Worm (Caenorhabditis elegans) whole organism, late embryonic: Measurements from ENCODE around the gene srbc-77.

Source experiments
- C08G9.2 ChIP-seq: sonication (generic microtip); optimal IDR thresholded peaks from 2 replicates; lab custom pipeline; 2016; ENCODE audit warnings: mild to moderate bottlenecking, missing genetic modification characterization, moderate library complexity, missing compliant biosample characterization
- C38D4.7 ChIP-seq: fragments of 200-800 bp; sonication (Bioruptor generic); optimal IDR thresholded peaks from 2 replicates; lab custom pipeline; 2018; ENCODE audit warnings: mild to moderate bottlenecking, missing genetic modification characterization, moderate library complexity, missing compliant biosample characterization
- T23F11.4 ChIP-seq: fragments of 200-800 bp; sonication (Bioruptor generic); optimal IDR thresholded peaks from 2 replicates; lab custom pipeline; 2018; ENCODE audit warnings: mild to moderate bottlenecking, missing genetic modification characterization, missing compliant biosample characterization
- ama-1 ChIP-seq: fragments of 150-350 bp; optimal IDR thresholded peaks from 2 replicates; lab custom pipeline; 2014
- ceh-14 ChIP-seq: sonication (generic microtip); optimal IDR thresholded peaks from 2 replicates; lab custom pipeline; 2016; ENCODE audit warnings: missing genotype, missing genetic modification characterization, missing compliant biosample characterization
- ceh-2 ChIP-seq: sonication (generic microtip); optimal IDR thresholded peaks from 2 replicates; lab custom pipeline; 2016; ENCODE audit warnings: missing genotype, missing genetic modification characterization, missing compliant biosample characterization
- ceh-22 ChIP-seq: sonication (generic microtip); optimal IDR thresholded peaks from 2 replicates; lab custom pipeline; 2017; ENCODE audit warnings: missing biosample characterization, missing genetic modification characterization
- ceh-24 ChIP-seq: sonication (generic microtip); optimal IDR thresholded peaks from 2 replicates; lab custom pipeline; 2016; ENCODE audit warnings: mild to moderate bottlenecking, missing genetic modification characterization, missing compliant biosample characterization
- ceh-30 ChIP-seq: fragments of 150-350 bp; optimal IDR thresholded peaks from 2 replicates; lab custom pipeline; 2014; ENCODE audit warnings: missing biosample characterization, missing genetic modification characterization
- ceh-34 ChIP-seq: sonication (generic microtip); optimal IDR thresholded peaks from 2 replicates; lab custom pipeline; 2016; ENCODE audit warnings: mild to moderate bottlenecking, missing genetic modification characterization, missing compliant biosample characterization
- che-1 ChIP-seq: sonication (generic microtip); optimal IDR thresholded peaks from 2 replicates; lab custom pipeline; 2016; ENCODE audit warnings: mild to moderate bottlenecking, missing genetic modification characterization, missing compliant biosample characterization
- elt-2 ChIP-seq: sonication (generic microtip); optimal IDR thresholded peaks from 2 replicates; lab custom pipeline; 2016; ENCODE audit warnings: missing genetic modification reagents, missing genetic modification characterization, missing compliant biosample characterization
- elt-4 ChIP-seq: sonication (generic microtip); optimal IDR thresholded peaks from 2 replicates; lab custom pipeline; 2016; ENCODE audit warnings: missing genetic modification characterization, missing compliant biosample characterization
- ets-4 ChIP-seq: sonication (generic microtip); optimal IDR thresholded peaks from 2 replicates; lab custom pipeline; 2016; ENCODE audit warnings: missing genetic modification characterization, missing compliant biosample characterization
- eyg-1 ChIP-seq: sonication (generic microtip); optimal IDR thresholded peaks from 2 replicates; lab custom pipeline; 2016; ENCODE audit warnings: missing genotype, missing genetic modification characterization, missing compliant biosample characterization
- fax-1 ChIP-seq: sonication (generic microtip); optimal IDR thresholded peaks from 2 replicates; lab custom pipeline; 2016; ENCODE audit warnings: missing genotype, missing genetic modification characterization, missing compliant biosample characterization
- fkh-6 ChIP-seq: sonication (generic microtip); optimal IDR thresholded peaks from 2 replicates; lab custom pipeline; 2016; ENCODE audit warnings: missing genetic modification characterization, missing compliant biosample characterization
- hlh-13 ChIP-seq: fragments of 200-800 bp; sonication (Bioruptor generic); optimal IDR thresholded peaks from 2 replicates; lab custom pipeline; 2018; ENCODE audit warnings: mild to moderate bottlenecking, missing genetic modification characterization, missing compliant biosample characterization
- hlh-15 ChIP-seq: sonication (generic microtip); optimal IDR thresholded peaks from 2 replicates; lab custom pipeline; 2016; ENCODE audit warnings: missing genetic modification characterization, missing compliant biosample characterization
- hlh-6 ChIP-seq: sonication (generic microtip); optimal IDR thresholded peaks from 2 replicates; lab custom pipeline; 2016; ENCODE audit warnings: missing genotype, missing genetic modification characterization, missing compliant biosample characterization
- lim-6 ChIP-seq: sonication (generic microtip); optimal IDR thresholded peaks from 2 replicates; lab custom pipeline; 2016; ENCODE audit warnings: missing genetic modification characterization, missing compliant biosample characterization
- mec-3 ChIP-seq: sonication (generic microtip); optimal IDR thresholded peaks from 2 replicates; lab custom pipeline; 2016; ENCODE audit warnings: borderline replicate concordance, missing genetic modification characterization, missing compliant biosample characterization
- nhr-232 ChIP-seq: sonication (generic microtip); optimal IDR thresholded peaks from 2 replicates; lab custom pipeline; 2016; ENCODE audit warnings: missing genetic modification characterization, missing compliant biosample characterization
- npax-4 ChIP-seq: sonication (generic microtip); optimal IDR thresholded peaks from 2 replicates; lab custom pipeline; 2016; ENCODE audit warnings: missing genetic modification characterization, missing compliant biosample characterization
- odd-2 ChIP-seq: sonication (generic microtip); optimal IDR thresholded peaks from 2 replicates; lab custom pipeline; 2017; ENCODE audit warnings: antibody characterized with exemption, mild to moderate bottlenecking, missing genetic modification characterization, missing compliant biosample characterization
- pag-3 ChIP-seq: sonication (generic microtip); optimal IDR thresholded peaks from 2 replicates; lab custom pipeline; 2016; ENCODE audit warnings: missing compliant biosample characterization, missing genetic modification characterization, borderline replicate concordance
- pat-9 ChIP-seq: fragments of 200-800 bp; sonication (Bioruptor generic); optimal IDR thresholded peaks from 2 replicates; lab custom pipeline; 2018; ENCODE audit warnings: mild to moderate bottlenecking, missing genetic modification characterization, moderate library complexity, missing compliant biosample characterization
- pax-1 ChIP-seq: fragments of 150-350 bp; optimal IDR thresholded peaks from 2 replicates; lab custom pipeline; 2014; ENCODE audit warnings: missing biosample characterization, missing genetic modification characterization
- pqm-1 ChIP-seq: sonication (generic microtip); optimal IDR thresholded peaks from 2 replicates; lab custom pipeline; 2016; ENCODE audit warnings: missing genetic modification characterization, missing compliant biosample characterization
- pros-1 ChIP-seq: fragments of 150-350 bp; optimal IDR thresholded peaks from 2 replicates; lab custom pipeline; 2014; ENCODE audit warnings: missing biosample characterization, missing genetic modification reagents, missing genetic modification characterization
- ref-2 ChIP-seq: sonication (generic microtip); optimal IDR thresholded peaks from 2 replicates; lab custom pipeline; 2016; ENCODE audit warnings: missing genetic modification characterization, missing compliant biosample characterization
- rnt-1 ChIP-seq: sonication (generic microtip); optimal IDR thresholded peaks from 2 replicates; lab custom pipeline; 2016; ENCODE audit warnings: missing genetic modification characterization, missing compliant biosample characterization
- sdc-2 ChIP-seq: sonication (generic microtip); optimal IDR thresholded peaks from 2 replicates; lab custom pipeline; 2016; ENCODE audit warnings: missing genotype, missing genetic modification characterization, missing compliant biosample characterization
- tbx-7 ChIP-seq: sonication (generic microtip); optimal IDR thresholded peaks from 2 replicates; lab custom pipeline; 2016; ENCODE audit warnings: missing genotype, missing genetic modification characterization, missing compliant biosample characterization
- ttx-3 ChIP-seq: sonication (generic microtip); optimal IDR thresholded peaks from 2 replicates; lab custom pipeline; 2016; ENCODE audit warnings: missing genetic modification reagents, missing genetic modification characterization, missing compliant biosample characterization
- unc-3 ChIP-seq, 2 experiments: fragments of 200-800 bp in 1 of 2; sonication (Bioruptor generic) in 1 of 2; sonication (generic microtip) in 1 of 2; conservative IDR thresholded peaks in 1 of 2; optimal IDR thresholded peaks in 1 of 2; 2 replicates each; pipeline versions ENCODE4 v1.3.6 to Lab custom; 2016 to 2022; ENCODE audit warnings: missing compliant biosample characterization in 2 of 2, missing genetic modification characterization in 2 of 2, missing genetic modification reagents in 1 of 2
- unc-86 ChIP-seq: sonication (generic microtip); optimal IDR thresholded peaks from 2 replicates; lab custom pipeline; 2016; ENCODE audit warnings: missing genetic modification characterization, missing compliant biosample characterization

The srbc-77 gene

ce11 chrV:15915919-15916318, 14.1 kb upstream of the srbc-77 start, which contains the start of gene gst-38:
Gene gst-38 (minus strand): TSS chrV:15916070.
- TF ChIP-seq unc-3 (GFP tag; conservative IDR thresholded peaks at IDR 0.05; lab: Robert Waterston, UW), result no peak
- TF ChIP-seq unc-3 (tag; optimal IDR thresholded peaks at IDR 0.05; lab: Kevin White, UChicago), result no peak
- TF ChIP-seq tbx-7 (tag; lab: Kevin White, UChicago), result no peak
- no peak for TF ChIP-seq pros-1 (tag; lab: Kevin White, UChicago)
- no peak for TF ChIP-seq ceh-34 (tag; lab: Kevin White, UChicago)
- no peak for TF ChIP-seq fkh-6 (tag; lab: Kevin White, UChicago)
- TF ChIP-seq ceh-24 (tag; lab: Kevin White, UChicago), result no peak
- no peak for TF ChIP-seq che-1
- no peak for TF ChIP-seq unc-86 (tag; lab: Kevin White, UChicago)
- TF ChIP-seq elt-2 (tag; lab: Kevin White, UChicago), result no peak
- TF ChIP-seq rnt-1, result no peak
- no peak for TF ChIP-seq ceh-2 (tag; lab: Kevin White, UChicago)
- no peak for TF ChIP-seq sdc-2
- TF ChIP-seq ceh-22, result no peak
- TF ChIP-seq pax-1 (tag; lab: Kevin White, UChicago), result no peak
- no peak for TF ChIP-seq odd-2 (tag; lab: Kevin White, UChicago)
- no peak for TF ChIP-seq npax-4 (tag; lab: Kevin White, UChicago)
- TF ChIP-seq elt-4 (tag; lab: Kevin White, UChicago), result no peak
- TF ChIP-seq eyg-1 (tag; lab: Kevin White, UChicago), result no peak
- no peak for TF ChIP-seq fax-1 (tag; lab: Kevin White, UChicago)
- no peak for TF ChIP-seq ets-4 (tag; lab: Kevin White, UChicago)

- TF ChIP-seq hlh-13 (GFP tag; lab: Kevin White, UChicago), result no peak
- no peak for TF ChIP-seq fkh-6 (tag; lab: Kevin White, UChicago)
- no peak for TF ChIP-seq eyg-1 (tag; lab: Kevin White, UChicago)
- TF ChIP-seq unc-3 (GFP tag; conservative IDR thresholded peaks at IDR 0.05; lab: Robert Waterston, UW), result no peak
- TF ChIP-seq unc-3 (tag; optimal IDR thresholded peaks at IDR 0.05; lab: Kevin White, UChicago), result no peak
- no peak for TF ChIP-seq hlh-15 (tag; lab: Kevin White, UChicago)
- TF ChIP-seq pat-9 (tag; lab: Kevin White, UChicago), result no peak
- TF ChIP-seq hlh-6 (tag; lab: Kevin White, UChicago), result no peak
- TF ChIP-seq ceh-34 (tag; lab: Kevin White, UChicago), result no peak
- no peak for TF ChIP-seq ceh-30 (tag; lab: Kevin White, UChicago)
- no peak for TF ChIP-seq ref-2 (tag; lab: Kevin White, UChicago)
- no peak for TF ChIP-seq C08G9.2 (tag; lab: Kevin White, UChicago)
- TF ChIP-seq T23F11.4 (GFP tag; lab: Kevin White, UChicago), result no peak
These were observed 12.5 kb upstream of the srbc-77 start, which contains the start of gene F35E8.9 for ce11 chrV:15917458-15917857. Gene F35E8.9 (minus strand): TSS chrV:15917558.

- TF ChIP-seq pag-3 (tag; lab: Kevin White, UChicago), result no peak
- no peak for TF ChIP-seq unc-3 (GFP tag; conservative IDR thresholded peaks at IDR 0.05; lab: Robert Waterston, UW)
- no peak for TF ChIP-seq unc-3 (tag; optimal IDR thresholded peaks at IDR 0.05; lab: Kevin White, UChicago)
- no peak for TF ChIP-seq che-1
- no peak for TF ChIP-seq nhr-232
- TF ChIP-seq odd-2 (tag; lab: Kevin White, UChicago), result no peak
- TF ChIP-seq sdc-2, result no peak
- no peak for TF ChIP-seq pqm-1 (tag; lab: Kevin White, UChicago)
- TF ChIP-seq eyg-1 (tag; lab: Kevin White, UChicago), result no peak
- no peak for TF ChIP-seq ceh-30 (tag; lab: Kevin White, UChicago)
- no peak for TF ChIP-seq ets-4 (tag; lab: Kevin White, UChicago)
- no peak for TF ChIP-seq C38D4.7 (GFP tag; lab: Kevin White, UChicago)
- TF ChIP-seq lim-6 (tag; lab: Kevin White, UChicago), result no peak
- no peak for TF ChIP-seq fkh-6 (tag; lab: Kevin White, UChicago)
- no peak for TF ChIP-seq ceh-14 (tag; lab: Kevin White, UChicago)
- no peak for TF ChIP-seq ama-1 (lab: Kevin White, UChicago)
- no peak for TF ChIP-seq mec-3 (tag; lab: Kevin White, UChicago)
- no peak for TF ChIP-seq ttx-3 (tag; lab: Kevin White, UChicago)
These were observed 9.7 kb upstream of the srbc-77 start, which contains the start of gene F35E8.10 for ce11 chrV:15920273-15920672. Gene F35E8.10 (minus strand): TSS chrV:15920373.
